Fruit fly (Drosophila melanogaster) whole organism, wandering third instar larva: ENCODE results near the gene CG42740.
A peak's percentile ranks its signal among the peaks of the same experiment; 100 is the strongest.

ENCODE experiments used
- CG32264 ChIP-seq: fragments of 200-800 bp; sonication (Bioruptor generic); optimal IDR thresholded peaks from 2 replicates; lab custom pipeline; 2016; ENCODE audit warnings: missing biosample characterization, missing genetic modification characterization
- CG9705 ChIP-seq: fragments of 200-800 bp; sonication (Bioruptor generic); optimal IDR thresholded peaks from 2 replicates; lab custom pipeline; 2018; ENCODE audit warnings: missing biosample characterization, mild to moderate bottlenecking, missing genetic modification characterization
- CrebA ChIP-seq: fragments of 200-800 bp; sonication (Bioruptor generic); optimal IDR thresholded peaks from 2 replicates; lab custom pipeline; 2016; ENCODE audit warnings: missing biosample characterization, mild to moderate bottlenecking, missing genetic modification characterization, borderline replicate concordance
- Dfd ChIP-seq: fragments of >200 bp; optimal IDR thresholded peaks from 2 replicates; lab custom pipeline; 2017; ENCODE audit warnings: missing biosample characterization, missing genetic modification characterization
- Dif ChIP-seq: fragments of 200-275, 200-300 bp; sonication (Bioruptor generic); optimal IDR thresholded peaks from 2 replicates; lab custom pipeline; 2018; ENCODE audit warnings: missing biosample characterization, missing genetic modification characterization; ENCODE audit not compliant: partially characterized antibody
- HLH106 ChIP-seq: fragments of 200-800 bp; optimal IDR thresholded peaks from 3 replicates; lab custom pipeline; 2019; ENCODE audit warnings: missing biosample characterization, mild to moderate bottlenecking, missing genetic modification characterization, moderate library complexity
- Hr83 ChIP-seq: fragments of 200-300 bp; sonication (Bioruptor generic); optimal IDR thresholded peaks from 2 replicates; lab custom pipeline; 2016; ENCODE audit warnings: missing biosample characterization, mild to moderate bottlenecking, missing genetic modification characterization, moderate library complexity; ENCODE audit not compliant: poor library complexity, severe bottlenecking
- Mio ChIP-seq: sonication (Bioruptor generic); optimal IDR thresholded peaks from 2 replicates; lab custom pipeline; 2016; ENCODE audit warnings: missing biosample characterization, missing genetic modification characterization
- Myc ChIP-seq: fragments of >200 bp; optimal IDR thresholded peaks from 2 replicates; lab custom pipeline; 2017
- OdsH ChIP-seq: fragments of 200-800 bp; sonication (Bioruptor generic); optimal IDR thresholded peaks from 2 replicates; lab custom pipeline; 2016; ENCODE audit warnings: missing biosample characterization, mild to moderate bottlenecking, missing genetic modification characterization
- Rel ChIP-seq, 2 experiments: fragments of 200-800 bp; sonication (Bioruptor generic) in 1 of 2; optimal IDR thresholded peaks; 2 replicates in 1 of 2; 3 replicates in 1 of 2; lab custom pipeline; 2016 to 2019; ENCODE audit warnings: mild to moderate bottlenecking in 2 of 2, missing biosample characterization in 2 of 2, missing genetic modification characterization in 2 of 2, moderate library complexity in 1 of 2
- Sp1 ChIP-seq: fragments of 200-800 bp; sonication (Bioruptor generic); optimal IDR thresholded peaks from 3 replicates; lab custom pipeline; 2019; ENCODE audit warnings: missing biosample characterization, mild to moderate bottlenecking, missing genetic modification characterization, moderate library complexity
- Vsx2 ChIP-seq: fragments of 200-300, 225-300 bp; sonication (Bioruptor generic); optimal IDR thresholded peaks from 2 replicates; lab custom pipeline; 2018; ENCODE audit warnings: missing biosample characterization, missing genetic modification characterization; ENCODE audit not compliant: partially characterized antibody
- br ChIP-seq: fragments of 200-800 bp; sonication (Bioruptor generic); optimal IDR thresholded peaks from 2 replicates; lab custom pipeline; 2016; ENCODE audit warnings: missing biosample characterization, missing genetic modification characterization
- brk ChIP-seq: fragments of 200-800 bp; sonication (Bioruptor generic); optimal IDR thresholded peaks from 2 replicates; lab custom pipeline; 2016; ENCODE audit warnings: missing biosample characterization, mild to moderate bottlenecking, missing genetic modification characterization
- dl ChIP-seq, 2 experiments: fragments of 175-275, 200-275 bp in 1 of 2; fragments of 200-275 bp in 1 of 2; sonication (Bioruptor generic); optimal IDR thresholded peaks; lab custom pipeline; 2018; ENCODE audit warnings: mild to moderate bottlenecking in 2 of 2, missing biosample characterization in 2 of 2, missing genetic modification characterization in 2 of 2, moderate library complexity in 2 of 2; ENCODE audit not compliant: partially characterized antibody in 2 of 2, insufficient read depth in 1 of 2
- ey ChIP-seq: fragments of 200-800 bp; sonication (Bioruptor generic); optimal IDR thresholded peaks from 2 replicates; lab custom pipeline; 2016; ENCODE audit warnings: missing biosample characterization, missing genetic modification characterization
- foxo ChIP-seq, 2 experiments: fragments of 200-800 bp; sonication (Bioruptor generic); optimal IDR thresholded peaks; 2 replicates in 1 of 2; 3 replicates in 1 of 2; lab custom pipeline; 2016 to 2017; ENCODE audit warnings: missing biosample characterization in 2 of 2, missing genetic modification characterization in 2 of 2
- fru ChIP-seq: fragments of 200-800 bp; sonication (Bioruptor generic); optimal IDR thresholded peaks from 3 replicates; lab custom pipeline; 2016; ENCODE audit warnings: missing biosample characterization, mild to moderate bottlenecking, missing genetic modification characterization
- h ChIP-seq: fragments of 200-800 bp; sonication (Bioruptor generic); optimal IDR thresholded peaks from 3 replicates; lab custom pipeline; 2016; ENCODE audit warnings: missing biosample characterization, mild to moderate bottlenecking, missing genetic modification characterization
- jim ChIP-seq: fragments of 175-275, 200-325 bp; sonication (Bioruptor generic); optimal IDR thresholded peaks from 2 replicates; lab custom pipeline; 2016; ENCODE audit warnings: missing biosample characterization, mild to moderate bottlenecking, missing genetic modification characterization
- lola ChIP-seq: fragments of >200 bp; optimal IDR thresholded peaks from 2 replicates; lab custom pipeline; 2017; ENCODE audit warnings: missing biosample characterization, missing genetic modification characterization
- psq ChIP-seq: fragments of 200-800 bp; sonication (Bioruptor generic); optimal IDR thresholded peaks from 3 replicates; lab custom pipeline; 2017; ENCODE audit warnings: missing biosample characterization, mild to moderate bottlenecking, missing genetic modification characterization, moderate library complexity
- rgr ChIP-seq: fragments of 200-800 bp; sonication (Bioruptor generic); optimal IDR thresholded peaks from 3 replicates; lab custom pipeline; 2016; ENCODE audit warnings: missing biosample characterization, mild to moderate bottlenecking, missing genetic modification characterization
- sv ChIP-seq: fragments of 200-800 bp; sonication (Bioruptor generic); optimal IDR thresholded peaks from 3 replicates; lab custom pipeline; 2016; ENCODE audit warnings: missing biosample characterization, missing genetic modification characterization
- tai ChIP-seq: sonication (Bioruptor generic); optimal IDR thresholded peaks from 2 replicates; lab custom pipeline; 2016; ENCODE audit warnings: missing biosample characterization, missing genetic modification characterization
- usp ChIP-seq: fragments of >200 bp; optimal IDR thresholded peaks from 2 replicates; lab custom pipeline; 2017; ENCODE audit warnings: missing biosample characterization, missing genetic modification characterization
- woc ChIP-seq: sonication (Bioruptor generic); optimal IDR thresholded peaks from 2 replicates; lab custom pipeline; 2016; ENCODE audit warnings: missing biosample characterization, mild to moderate bottlenecking, missing genetic modification characterization

Gene CG42740

DNA sequence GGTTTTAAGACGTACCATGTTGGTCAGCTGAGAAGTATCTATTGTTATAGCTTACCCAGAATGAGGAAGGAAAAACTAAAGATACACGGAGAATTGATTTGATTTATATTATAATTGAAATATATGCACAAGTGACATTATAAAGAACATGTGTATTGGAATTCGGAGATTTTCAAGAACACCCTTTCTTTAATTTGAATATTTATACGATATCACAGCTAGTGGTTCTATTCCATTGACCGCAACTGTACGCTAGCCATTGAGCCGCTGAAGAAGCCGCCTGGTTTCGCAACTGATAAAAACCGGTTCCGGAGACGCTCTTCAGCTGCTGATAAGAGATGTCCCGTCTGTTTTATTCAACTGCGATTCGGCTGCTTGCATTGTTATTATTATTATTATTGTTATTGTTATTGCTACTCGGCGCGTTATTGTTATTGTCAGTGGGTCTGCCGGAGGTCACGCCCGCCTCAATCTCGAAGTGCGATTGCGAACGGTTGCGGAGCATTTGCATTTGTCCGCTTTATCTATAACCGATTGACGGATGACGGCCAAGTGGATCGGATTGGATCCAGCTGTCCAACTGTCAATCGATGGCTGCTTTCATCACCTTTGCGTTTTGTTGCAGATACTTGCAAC is 39.0 kb upstream of the CG42740 start:
- TF ChIP-seq rgr (GFP tag; lab: Kevin White, UChicago) (peak; percentile 29), foxo (GFP tag; optimal IDR thresholded peaks at IDR 0.05; lab: Kevin White, UChicago) (peak in 1 of 2 experiments; percentile 42), br (GFP tag; lab: Kevin White, UChicago) (peak; percentile 2), CG9705 (GFP tag; lab: Kevin White, UChicago) (no peak), woc (peak; percentile 36), HLH106 (tag; lab: Kevin White, UChicago) (peak; percentile 12), fru (peak; percentile 7), usp (GFP tag; lab: Kevin White, UChicago) (no peak), ey (peak; percentile 13), brk (GFP tag; lab: Kevin White, UChicago) (no peak), h (peak; percentile 56), Sp1 (GFP tag; lab: Kevin White, UChicago) (peak; percentile 46)

DNA sequence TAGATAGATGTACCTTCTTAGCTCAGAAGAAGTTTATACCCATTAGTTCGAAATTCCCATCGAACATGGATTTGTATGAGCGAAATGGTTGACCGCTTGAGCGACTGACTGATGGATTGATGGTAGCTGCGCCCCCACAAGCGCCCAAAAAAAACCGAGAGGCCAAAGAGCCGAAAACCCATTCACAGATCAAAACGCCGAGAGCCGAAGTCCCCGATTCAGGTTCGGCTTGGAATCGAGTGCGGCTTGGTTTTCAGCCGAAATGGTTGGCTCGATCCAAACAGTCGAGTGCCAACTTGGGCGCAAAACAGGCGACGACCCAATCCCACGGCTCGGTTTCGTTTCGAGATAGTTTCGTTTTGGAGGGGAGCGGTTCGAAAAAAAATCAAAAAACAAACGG is 37.4 kb upstream of the CG42740 start:
- TF ChIP-seq CG9705 (GFP tag; lab: Kevin White, UChicago) (no peak), dl (GFP tag; optimal IDR thresholded peaks at IDR 0.05; lab: Kevin White, UChicago; ENCODE audit: insufficient read depth in 1 of 2, partially characterized antibody in 2 of 2) (peak in 1 of 2 experiments; percentile 32), sv (GFP tag; lab: Kevin White, UChicago) (no peak), Vsx2 (peak; percentile 79), Rel (GFP tag; optimal IDR thresholded peaks at IDR 0.05; lab: Kevin White, UChicago) (no peak), Rel (tag; optimal IDR thresholded peaks at IDR 0.05; lab: Kevin White, UChicago) (peak; percentile 30), Dif (GFP tag; lab: Kevin White, UChicago) (peak; percentile 57)

DNA sequence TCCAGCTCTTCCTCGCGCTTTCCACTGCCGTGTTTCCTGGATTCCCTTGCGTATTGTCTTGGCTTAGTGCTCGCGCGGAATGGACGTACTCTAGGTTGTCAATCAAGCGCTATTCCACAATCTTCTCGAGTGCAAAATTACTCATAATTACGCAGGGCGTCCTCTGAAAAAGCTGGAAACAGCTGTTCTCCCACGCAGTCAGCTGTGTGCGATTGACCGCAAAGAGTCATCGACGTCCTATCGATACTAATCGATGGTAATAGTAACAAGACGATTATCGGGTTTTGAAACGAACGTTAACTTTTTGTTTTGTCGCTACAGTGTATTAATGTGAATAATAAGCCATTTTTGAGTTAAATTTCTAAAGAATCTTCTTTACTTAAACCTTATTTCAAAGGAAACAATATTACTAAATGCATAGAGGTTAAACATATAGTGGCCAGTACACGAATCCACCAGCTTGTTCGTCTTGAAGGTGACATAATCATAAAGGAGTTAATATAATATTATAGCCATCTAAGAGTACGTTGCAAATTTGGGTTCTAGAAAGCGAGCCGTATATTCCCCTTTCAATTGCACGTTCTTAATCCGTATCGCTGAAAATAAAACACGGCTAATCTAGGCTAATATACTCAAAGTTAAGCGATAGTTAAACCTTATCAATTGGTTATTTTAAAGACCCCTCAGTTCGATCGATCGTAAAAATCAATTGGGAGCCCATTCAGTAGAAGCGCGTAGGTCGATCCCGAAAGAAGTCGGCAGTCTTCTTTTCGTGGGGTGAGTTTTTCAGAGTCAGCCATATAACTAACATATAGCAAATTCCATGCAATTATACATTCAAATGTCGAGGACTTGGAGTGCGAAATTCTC is 36.5 kb upstream of the CG42740 start, which contains the start of the genes CG2224 and CDase:
CG2224 (minus strand) TSS at position 235 of the 870 bp plus-strand sequence.
CDase (plus strand) TSS at position 456 of the 870 bp plus-strand sequence.
- TF ChIP-seq Myc (no peak), jim (GFP tag; lab: Kevin White, UChicago) (no peak), Mio (GFP tag; lab: Kevin White, UChicago) (no peak), tai (no peak), Dfd (no peak), Sp1 (GFP tag; lab: Kevin White, UChicago) (no peak), CG32264 (GFP tag; lab: Kevin White, UChicago) (no peak)

DNA sequence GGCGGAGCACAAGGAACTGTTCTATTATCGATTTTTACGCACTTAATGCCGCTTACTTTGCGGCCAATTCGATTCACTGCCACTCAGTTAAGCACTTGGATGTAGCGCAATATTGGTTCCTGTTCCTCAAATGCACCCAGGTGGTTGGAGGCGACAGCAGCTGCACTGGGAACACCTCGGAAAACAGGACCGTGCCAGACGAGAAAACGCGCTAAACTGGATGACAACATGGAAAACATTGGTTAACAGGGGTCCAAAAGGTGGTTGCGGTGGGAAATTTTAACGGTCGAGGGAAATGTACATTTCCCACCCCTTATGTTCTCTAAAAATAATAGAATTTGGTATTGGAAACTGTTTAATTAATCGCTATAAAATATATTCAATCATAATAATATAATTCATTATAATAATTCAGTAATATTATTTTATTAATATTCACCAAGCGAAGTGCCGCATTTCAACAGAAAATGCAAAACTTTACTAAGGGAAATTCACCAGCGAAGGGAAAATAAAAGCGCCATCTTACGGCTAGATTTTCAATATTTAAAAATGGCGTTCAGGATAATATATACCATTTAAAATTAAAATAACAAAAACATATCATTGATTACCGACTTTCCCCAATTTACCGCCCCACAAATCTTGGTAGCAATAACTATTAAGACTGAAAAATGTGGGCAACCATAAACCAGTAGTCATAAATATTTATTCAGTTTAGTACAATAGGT is 33.2 kb upstream of the CG42740 start, which contains the start of gene aralar1:
aralar1 (minus strand) TSS at position 51 of the 728 bp plus-strand sequence.
- TF ChIP-seq CG32264 (GFP tag; lab: Kevin White, UChicago) (no peak), psq (GFP tag; lab: Kevin White, UChicago) (no peak), CG9705 (GFP tag; lab: Kevin White, UChicago) (no peak), lola (GFP tag; lab: Kevin White, UChicago) (no peak), fru (no peak), Hr83 (GFP tag; lab: Kevin White, UChicago) (no peak), Sp1 (GFP tag; lab: Kevin White, UChicago) (no peak)
- TF ChIP-seq, all 38 proteins: peak for 0

DNA sequence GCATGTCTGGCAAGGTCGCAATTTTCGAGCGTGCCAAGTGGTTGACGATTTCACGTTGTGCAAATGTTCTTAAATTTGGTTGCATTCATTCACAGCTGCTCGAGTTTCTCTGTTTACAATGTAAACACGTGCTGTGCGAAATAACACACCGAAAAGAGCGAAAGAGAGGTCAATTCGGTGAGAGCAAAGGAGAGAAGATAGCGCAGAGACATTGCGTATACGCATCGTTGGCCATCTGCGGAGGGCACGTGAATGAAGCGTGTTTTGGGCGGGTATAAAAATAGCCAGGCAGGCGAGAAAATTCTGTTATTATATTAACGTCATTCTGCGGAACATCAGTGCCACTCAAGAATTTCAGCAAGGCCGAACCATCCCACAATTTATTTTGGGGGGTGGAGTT is 31.7 kb upstream of the CG42740 start:
- TF ChIP-seq HLH106 (tag; lab: Kevin White, UChicago) (peak; percentile 41), foxo (GFP tag; optimal IDR thresholded peaks at IDR 0.05; lab: Kevin White, UChicago) (peak in 1 of 2 experiments; percentile 52), CG9705 (GFP tag; lab: Kevin White, UChicago) (no peak), Dfd (no peak), psq (GFP tag; lab: Kevin White, UChicago) (no peak), Hr83 (GFP tag; lab: Kevin White, UChicago) (peak; percentile 99), brk (GFP tag; lab: Kevin White, UChicago) (no peak), CrebA (GFP tag; lab: Kevin White, UChicago) (no peak), jim (GFP tag; lab: Kevin White, UChicago) (peak; percentile 45), h (peak; percentile 81), fru (peak; percentile 60), CG32264 (GFP tag; lab: Kevin White, UChicago) (peak; percentile 39), rgr (GFP tag; lab: Kevin White, UChicago) (peak; percentile 59), Rel (GFP tag; optimal IDR thresholded peaks at IDR 0.05; lab: Kevin White, UChicago) (no peak), Rel (tag; optimal IDR thresholded peaks at IDR 0.05; lab: Kevin White, UChicago) (peak; percentile 8), br (GFP tag; lab: Kevin White, UChicago) (peak; percentile 19), sv (GFP tag; lab: Kevin White, UChicago) (no peak), OdsH (GFP tag; lab: Kevin White, UChicago) (peak; percentile 34)
